Fruit fly (Drosophila melanogaster) whole organism, embryonic: ENCODE results near the gene CG31174.

ENCODE experiments used
- ATbp ChIP-seq: fragments of 200-800 bp; sonication (Bioruptor generic); optimal IDR thresholded peaks from 2 replicates; lab custom pipeline; 2017; ENCODE audit warnings: missing biosample characterization, mild to moderate bottlenecking, missing genetic modification characterization, missing genetic modification reagents
- Aef1 ChIP-seq: fragments of 200-800 bp; sonication (Bioruptor generic); IDR thresholded peaks from 3 replicates; pipeline ENCODE4 v1.3.6; 2022; ENCODE audit warnings: missing biosample characterization, missing genetic modification characterization
- CG10209 ChIP-seq: fragments of 200-800 bp; sonication (Bioruptor generic); optimal IDR thresholded peaks from 3 replicates; lab custom pipeline; 2017; ENCODE audit warnings: missing biosample characterization, mild to moderate bottlenecking, missing genetic modification characterization, missing genetic modification reagents
- CG11695 ChIP-seq: fragments of 200-800 bp; sonication (Bioruptor generic); IDR thresholded peaks from 3 replicates; pipeline ENCODE4 v1.3.6; 2022; ENCODE audit warnings: missing biosample characterization, missing genetic modification characterization
- CG14014 ChIP-seq: fragments of 200-800 bp; sonication (Bioruptor generic); IDR thresholded peaks from 2 replicates; pipeline ENCODE4 v1.3.6; 2022; ENCODE audit warnings: missing biosample characterization, missing genetic modification characterization
- CG14860 ChIP-seq: fragments of 200-800 bp; sonication (Bioruptor generic); IDR thresholded peaks from 3 replicates; pipeline ENCODE4 v1.3.6; 2022; ENCODE audit warnings: missing biosample characterization, missing genetic modification characterization; ENCODE audit not compliant: partially characterized antibody
- CG17568 ChIP-seq: fragments of 200-800 bp; sonication (Bioruptor generic); optimal IDR thresholded peaks from 2 replicates; lab custom pipeline; 2018; ENCODE audit warnings: missing biosample characterization, mild to moderate bottlenecking, missing genetic modification characterization, moderate library complexity
- CG1792 ChIP-seq: fragments of 200-800 bp; sonication (Bioruptor generic); optimal IDR thresholded peaks from 2 replicates; lab custom pipeline; 2016; ENCODE audit warnings: missing biosample characterization, missing genetic modification characterization
- CG33213 ChIP-seq: fragments of 200-800 bp; sonication (Bioruptor generic); optimal IDR thresholded peaks from 3 replicates; lab custom pipeline; 2016; ENCODE audit warnings: missing biosample characterization, missing genetic modification characterization
- CG3726 ChIP-seq: fragments of 200-800 bp; sonication (Bioruptor generic); IDR thresholded peaks from 3 replicates; pipeline ENCODE4, ENCODE4 v1.3.6; 2022; ENCODE audit warnings: missing biosample characterization, missing genetic modification characterization
- CG4424 ChIP-seq: fragments of 200-800 bp; sonication (Bioruptor generic); optimal IDR thresholded peaks from 3 replicates; lab custom pipeline; 2016; ENCODE audit warnings: missing biosample characterization, missing genetic modification characterization
- CG4707 ChIP-seq: fragments of 200-800 bp; sonication (Bioruptor generic); optimal IDR thresholded peaks from 2 replicates; lab custom pipeline; 2018; ENCODE audit warnings: missing biosample characterization, mild to moderate bottlenecking, missing genetic modification characterization, moderate library complexity
- CG4730 ChIP-seq: fragments of 200-800 bp; sonication (Bioruptor generic); IDR thresholded peaks from 2 replicates; pipeline ENCODE4 v1.3.6; 2022; ENCODE audit warnings: missing biosample characterization, missing genetic modification characterization
- CG6272 ChIP-seq: fragments of 200-800 bp; sonication (Bioruptor generic); IDR thresholded peaks from 2 replicates; pipeline ENCODE4 v1.3.6; 2022; ENCODE audit warnings: missing biosample characterization, missing genetic modification characterization
- Dp ChIP-seq: fragments of 200-800 bp; sonication (Bioruptor generic); optimal IDR thresholded peaks from 2 replicates; lab custom pipeline; 2018; ENCODE audit warnings: missing biosample characterization, mild to moderate bottlenecking, missing genetic modification characterization, moderate library complexity
- E2f1 ChIP-seq: fragments of 200-800 bp; sonication (Bioruptor generic); IDR thresholded peaks from 2 replicates; pipeline ENCODE4 v1.3.6; 2022; ENCODE audit warnings: missing biosample characterization, missing genetic modification characterization
- Eip74EF ChIP-seq, 2 experiments: fragments of 200-800 bp in 1 of 2; fragments of >200 bp in 1 of 2; sonication (Bioruptor generic) in 1 of 2; optimal IDR thresholded peaks; 2 replicates each; lab custom pipeline; 2017 to 2019; ENCODE audit warnings: missing biosample characterization in 2 of 2, missing genetic modification characterization in 2 of 2, mild to moderate bottlenecking in 1 of 2, moderate library complexity in 1 of 2
- HmgZ ChIP-seq: fragments of 200-800 bp; sonication (Bioruptor generic); optimal IDR thresholded peaks from 2 replicates; lab custom pipeline; 2018; ENCODE audit warnings: missing biosample characterization, mild to moderate bottlenecking, missing genetic modification characterization
- MBD-R2 ChIP-seq: fragments of 200-800 bp; sonication (Bioruptor generic); IDR thresholded peaks from 2 replicates; pipeline ENCODE4 v1.3.6; 2022; ENCODE audit warnings: missing biosample characterization, missing genetic modification characterization
- Med ChIP-seq: fragments of 200-800 bp; sonication (Bioruptor generic); peaks from one replicate; lab custom pipeline; 2016; ENCODE audit warnings: missing biosample characterization, missing genetic modification characterization, mild to moderate bottlenecking, inconsistent platforms, moderate library complexity
- Nf-YA ChIP-seq: fragments of 200-800 bp; sonication (Bioruptor generic); IDR thresholded peaks from 2 replicates; pipeline ENCODE4 v1.3.6; 2022; ENCODE audit warnings: missing biosample characterization, missing genetic modification characterization
- Oaz ChIP-seq: fragments of 200-800 bp; sonication (Bioruptor generic); IDR thresholded peaks from 2 replicates; pipeline ENCODE4 v1.3.6; 2022; ENCODE audit warnings: missing biosample characterization, missing genetic modification characterization
- Opbp ChIP-seq: fragments of 200-800 bp; sonication (Bioruptor generic); IDR thresholded peaks from 3 replicates; pipeline ENCODE4 v1.3.6; 2022; ENCODE audit warnings: missing biosample characterization, missing genetic modification characterization; ENCODE audit not compliant: partially characterized antibody
- Rfx ChIP-seq: fragments of 200-800 bp; sonication (Bioruptor generic); IDR thresholded peaks from 2 replicates; pipeline ENCODE4 v1.3.6; 2022; ENCODE audit warnings: missing biosample characterization, missing genetic modification characterization
- Ssrp ChIP-seq: fragments of 200-800 bp; sonication (Bioruptor generic); optimal IDR thresholded peaks from 2 replicates; lab custom pipeline; 2018; ENCODE audit warnings: missing biosample characterization, mild to moderate bottlenecking, missing genetic modification characterization, moderate library complexity
- abd-A ChIP-seq: fragments of 200-800 bp; sonication (Bioruptor generic); optimal IDR thresholded peaks from 3 replicates; lab custom pipeline; 2019; ENCODE audit warnings: missing biosample characterization, mild to moderate bottlenecking, missing genetic modification characterization, moderate library complexity
- ara ChIP-seq: fragments of 200-800 bp; sonication (Bioruptor generic); IDR thresholded peaks from 2 replicates; pipeline ENCODE4 v1.3.6; 2022; ENCODE audit warnings: missing biosample characterization, missing genetic modification characterization
- ase ChIP-seq: fragments of 200-800 bp; sonication (Bioruptor generic); IDR thresholded peaks from 3 replicates; pipeline ENCODE4 v1.3.6; 2022; ENCODE audit warnings: missing biosample characterization, missing genetic modification characterization
- ash1 ChIP-seq: fragments of 200-800 bp; sonication (Bioruptor generic); optimal IDR thresholded peaks from 2 replicates; lab custom pipeline; 2018; ENCODE audit warnings: missing biosample characterization, mild to moderate bottlenecking, missing genetic modification characterization
- crol ChIP-seq: fragments of 200-800 bp; sonication (Bioruptor generic); IDR thresholded peaks from 2 replicates; pipeline ENCODE4 v1.3.6; 2022; ENCODE audit warnings: missing biosample characterization, missing genetic modification characterization
- cwo ChIP-seq: fragments of 200-800 bp; sonication (Bioruptor generic); optimal IDR thresholded peaks from 3 replicates; lab custom pipeline; 2017; ENCODE audit warnings: missing biosample characterization, missing genetic modification characterization, mild to moderate bottlenecking, moderate library complexity, missing genetic modification reagents
- dm ChIP-seq: fragments of 200-800 bp; sonication (Bioruptor generic); optimal IDR thresholded peaks from 3 replicates; lab custom pipeline; 2016; ENCODE audit warnings: missing biosample characterization, missing genetic modification characterization
- dpn ChIP-seq, 2 experiments: fragments of 200-800 bp; sonication (Bioruptor generic); optimal IDR thresholded peaks; 3 replicates each; lab custom pipeline; 2016; ENCODE audit warnings: missing biosample characterization in 2 of 2, missing genetic modification characterization in 2 of 2
- exex ChIP-seq: fragments of 200-800 bp; sonication (Bioruptor generic); optimal IDR thresholded peaks from 4 replicates; lab custom pipeline; 2018; ENCODE audit warnings: missing biosample characterization, mild to moderate bottlenecking, missing genetic modification characterization, moderate library complexity
- fd96Cb ChIP-seq: fragments of 200-800 bp; sonication (Bioruptor generic); optimal IDR thresholded peaks from 2 replicates; lab custom pipeline; 2018; ENCODE audit warnings: missing biosample characterization, mild to moderate bottlenecking, missing genetic modification characterization, moderate library complexity
- gem ChIP-seq: fragments of 200-800 bp; sonication (Bioruptor generic); optimal IDR thresholded peaks from 2 replicates; lab custom pipeline; 2019; ENCODE audit warnings: missing biosample characterization, mild to moderate bottlenecking, missing genetic modification characterization, moderate library complexity
- gfzf ChIP-seq: fragments of 200-800 bp; sonication (Bioruptor generic); optimal IDR thresholded peaks from 2 replicates; lab custom pipeline; 2016; ENCODE audit warnings: missing biosample characterization, mild to moderate bottlenecking, missing genetic modification characterization, moderate library complexity
- insv ChIP-seq, 2 experiments: fragments of 200-800 bp; sonication (Bioruptor generic); optimal IDR thresholded peaks; 3 replicates each; lab custom pipeline; 2016 to 2018; ENCODE audit warnings: missing biosample characterization in 2 of 2, missing genetic modification characterization in 2 of 2
- pan ChIP-seq, 4 experiments: fragments of >200 bp in 3 of 4; fragments of 200-800 bp in 1 of 4; sonication (Bioruptor generic) in 1 of 4; optimal IDR thresholded peaks in 3 of 4; IDR thresholded peaks in 1 of 4; 2 replicates each; pipeline versions ENCODE4 v1.3.6 to Lab custom; 2017 to 2022; ENCODE audit warnings: missing biosample characterization in 2 of 4, missing genetic modification characterization in 2 of 4, mixed read lengths in 1 of 4
- pita ChIP-seq: fragments of 200-800 bp; sonication (Bioruptor generic); optimal IDR thresholded peaks from 2 replicates; lab custom pipeline; 2017; ENCODE audit warnings: missing biosample characterization, mild to moderate bottlenecking, missing genetic modification characterization
- row ChIP-seq: fragments of 200-800 bp; sonication (Bioruptor generic); IDR thresholded peaks from 3 replicates; pipeline ENCODE4 v1.3.6; 2022; ENCODE audit warnings: missing biosample characterization, missing genetic modification characterization
- run ChIP-seq: fragments of 200-800 bp; sonication (Bioruptor generic); optimal IDR thresholded peaks from 3 replicates; lab custom pipeline; 2018; ENCODE audit warnings: missing biosample characterization, mild to moderate bottlenecking, missing genetic modification characterization
- stc ChIP-seq: fragments of 200-800 bp; sonication (Bioruptor generic); IDR thresholded peaks from 2 replicates; pipeline ENCODE4 v1.3.6; 2022; ENCODE audit warnings: missing biosample characterization, missing genetic modification characterization
- vfl ChIP-seq: fragments of 200-800 bp; sonication (Bioruptor generic); optimal IDR thresholded peaks from 2 replicates; lab custom pipeline; 2016; ENCODE audit warnings: missing biosample characterization, missing genetic modification characterization
- z ChIP-seq: fragments of 200-800 bp; sonication (Bioruptor generic); IDR thresholded peaks from 3 replicates; pipeline ENCODE4 v1.3.6; 2022; ENCODE audit warnings: missing biosample characterization, missing genetic modification characterization
- zen ChIP-seq: fragments of 200-800 bp; sonication (Bioruptor generic); optimal IDR thresholded peaks from 3 replicates; lab custom pipeline; 2018; ENCODE audit warnings: missing biosample characterization, mild to moderate bottlenecking, missing genetic modification characterization, moderate library complexity

CG31174 gene

DNA sequence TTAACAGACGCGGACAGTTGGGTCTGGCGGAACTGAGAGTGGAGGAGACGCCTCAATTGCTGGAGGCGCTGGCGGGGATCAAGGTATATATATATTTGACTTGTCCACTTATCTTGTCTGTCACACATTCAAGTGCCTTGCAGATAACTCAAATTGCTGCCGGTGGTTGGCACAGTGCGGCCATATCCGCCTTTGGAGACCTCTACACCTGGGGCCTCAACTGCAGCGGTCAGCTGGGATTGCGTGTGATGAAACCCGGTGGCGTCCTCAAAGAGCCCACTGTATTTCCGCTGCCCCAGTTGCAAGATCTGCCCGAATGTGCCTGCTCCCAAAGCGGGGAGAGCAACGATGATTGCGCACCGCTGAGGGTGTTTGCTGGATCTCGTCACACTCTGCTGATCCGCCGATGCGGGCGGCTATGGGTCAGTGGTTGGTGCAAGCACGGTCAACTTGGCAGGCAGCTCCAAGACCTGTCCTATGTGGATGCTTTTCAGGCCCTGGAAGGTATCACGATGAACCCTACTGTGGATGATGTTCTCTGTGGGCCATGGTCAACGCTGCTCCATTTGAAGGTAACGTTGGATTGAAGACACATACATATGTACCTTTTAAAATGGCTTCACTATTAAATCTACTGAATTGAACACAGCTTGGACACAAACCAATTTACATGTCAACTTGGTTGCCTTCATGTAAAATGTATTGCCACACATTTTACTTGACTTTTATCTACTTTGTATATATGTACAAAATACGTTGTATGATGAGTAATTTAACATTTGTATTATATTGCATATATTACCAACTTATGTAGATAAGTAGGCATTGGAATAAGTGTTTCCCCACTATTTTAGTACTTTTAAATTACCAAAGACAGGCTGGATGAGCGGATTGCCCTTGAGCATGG is 19.6 kb upstream of the CG31174 start, which contains the start of gene CG43844 (continued):
- TF ChIP-seq CG33213 (GFP tag; lab: Kevin White, UChicago) = peak; percentile 3
- no peak for TF ChIP-seq Oaz (GFP tag; lab: Robert Waterston, UW)
- no peak for TF ChIP-seq vfl (GFP tag; lab: Kevin White, UChicago)
- TF ChIP-seq stc (GFP tag; lab: Robert Waterston, UW) = no peak
- TF ChIP-seq dpn (GFP tag; optimal IDR thresholded peaks at IDR 0.05; lab: Kevin White, UChicago) = no peak
- no peak for TF ChIP-seq cwo (GFP tag; lab: Kevin White, UChicago)
- TF ChIP-seq MBD-R2 (GFP tag; lab: Robert Waterston, UW) = no peak
- TF ChIP-seq abd-A = no peak
- TF ChIP-seq Nf-YA (GFP tag; lab: Robert Waterston, UW) = no peak
- no peak for TF ChIP-seq CG10209 (GFP tag; lab: Kevin White, UChicago)
- TF ChIP-seq run (tag; lab: Kevin White, UChicago) = no peak
- no peak for TF ChIP-seq CG1792 (GFP tag; lab: Kevin White, UChicago)
- TF ChIP-seq crol (GFP tag; lab: Robert Waterston, UW) = no peak
- peak; percentile 43 for TF ChIP-seq HmgZ (tag; lab: Kevin White, UChicago)
- TF ChIP-seq CG14014 (GFP tag; lab: Robert Waterston, UW) = no peak
- no peak for TF ChIP-seq CG4424 (GFP tag; lab: Kevin White, UChicago)
- no peak for TF ChIP-seq Aef1 (GFP tag; lab: Robert Waterston, UW)

- TF ChIP-seq Eip74EF (GFP tag; optimal IDR thresholded peaks at IDR 0.05; lab: Kevin White, UChicago) = no peak
- peak; percentile 36 for TF ChIP-seq gem
- TF ChIP-seq CG14860 = no peak
- no peak for TF ChIP-seq Opbp (GFP tag; lab: Robert Waterston, UW)
- TF ChIP-seq zen (tag; lab: Kevin White, UChicago) = no peak
- no peak for TF ChIP-seq CG4707
- peak; percentile 66 for TF ChIP-seq row
- 0 out of 2 replicates have a peak, but pooled peaks have one; percentile 23 for TF ChIP-seq Nf-YA (GFP tag; lab: Robert Waterston, UW)
- TF ChIP-seq ara = peak; percentile 40
- no peak for TF ChIP-seq pan (optimal IDR thresholded peaks at IDR 0.05; lab: Kevin White, UChicago)
- peak in 1 of 2 experiments; percentile 61 for TF ChIP-seq pan (GFP tag; optimal IDR thresholded peaks at IDR 0.05 in 1 of 2, IDR thresholded peaks at IDR 0.05 in 1 of 2)
- peak; percentile 15 for TF ChIP-seq Ssrp (tag; lab: Kevin White, UChicago)
- no peak for TF ChIP-seq CG4730 (GFP tag; lab: Robert Waterston, UW)
- no peak for TF ChIP-seq Dp (GFP tag; lab: Kevin White, UChicago)
- TF ChIP-seq ash1 = no peak
- peak; percentile 85 for TF ChIP-seq Med (GFP tag; lab: Kevin White, UChicago)
- TF ChIP-seq dm (GFP tag; lab: Kevin White, UChicago) = no peak
- peak; percentile 23; the same call in 1 of the 2 replicates for TF ChIP-seq CG6272 (GFP tag; lab: Robert Waterston, UW)
- peak; percentile 59; the same call in 1 of the 3 replicates for TF ChIP-seq ase (GFP tag; lab: Robert Waterston, UW)
- TF ChIP-seq insv (GFP tag; optimal IDR thresholded peaks at IDR 0.05; lab: Kevin White, UChicago) = no peak
- no peak for TF ChIP-seq CG11695 (GFP tag; lab: Robert Waterston, UW)
- TF ChIP-seq pita = no peak
- peak; percentile 34 for TF ChIP-seq fd96Cb (tag; lab: Kevin White, UChicago)
- TF ChIP-seq ATbp (GFP tag; lab: Kevin White, UChicago) = peak; percentile 14
- no peak for TF ChIP-seq cwo (GFP tag; lab: Kevin White, UChicago)
- TF ChIP-seq z (GFP tag; lab: Robert Waterston, UW) = 0 out of 3 replicates have a peak, but pooled peaks have one; percentile 11
- no peak for TF ChIP-seq exex (tag; lab: Kevin White, UChicago)
- TF ChIP-seq E2f1 (GFP tag; lab: Robert Waterston, UW) = peak; percentile 57
- TF ChIP-seq gfzf = no peak
- no peak for TF ChIP-seq CG3726
- no peak for TF ChIP-seq CG17568 (GFP tag; lab: Kevin White, UChicago)
- peak; percentile 45; the same call in 1 of the 2 replicates for TF ChIP-seq Rfx (GFP tag; lab: Robert Waterston, UW)
These were observed 18.3 kb upstream of the CG31174 start for dm6 chr3R:21887588-21888007.
